Fruit fly (Drosophila melanogaster) whole organism, embryonic: Measurements from ENCODE around the gene CG33514.

Experiments
- Aef1 ChIP-seq: fragments of 200-800 bp; sonication (Bioruptor generic); IDR thresholded peaks from 3 replicates; pipeline ENCODE4 v1.3.6; 2022; ENCODE audit warnings: missing biosample characterization, missing genetic modification characterization
- Atf3 ChIP-seq: fragments of 200-800 bp; sonication (Bioruptor generic); optimal IDR thresholded peaks from 3 replicates; lab custom pipeline; 2016; ENCODE audit warnings: missing biosample characterization, missing genetic modification characterization
- CG1024 ChIP-seq: fragments of 200-800 bp; sonication (Bioruptor generic); IDR thresholded peaks from 2 replicates; pipeline ENCODE4 v1.3.6; 2022; ENCODE audit warnings: missing biosample characterization, missing genetic modification characterization
- CG10543 ChIP-seq: fragments of 200-800 bp; sonication (Bioruptor generic); optimal IDR thresholded peaks from 3 replicates; lab custom pipeline; 2017; ENCODE audit warnings: missing biosample characterization, mild to moderate bottlenecking, missing genetic modification characterization, moderate library complexity
- CG11560 ChIP-seq: fragments of 200-800 bp; sonication (Bioruptor generic); IDR thresholded peaks from 3 replicates; pipeline ENCODE4 v1.3.6; 2022; ENCODE audit warnings: missing biosample characterization, missing genetic modification characterization
- CG12219 ChIP-seq: fragments of 200-800 bp; sonication (Bioruptor generic); optimal IDR thresholded peaks from 3 replicates; lab custom pipeline; 2018; ENCODE audit warnings: missing biosample characterization, mild to moderate bottlenecking, missing genetic modification characterization
- CG17186 ChIP-seq: fragments of 200-800 bp; sonication (Bioruptor generic); optimal IDR thresholded peaks from 3 replicates; lab custom pipeline; 2017; ENCODE audit warnings: missing biosample characterization, missing genetic modification reagents, missing genetic modification characterization
- CG17568 ChIP-seq: fragments of 200-800 bp; sonication (Bioruptor generic); optimal IDR thresholded peaks from 2 replicates; lab custom pipeline; 2018; ENCODE audit warnings: missing biosample characterization, mild to moderate bottlenecking, missing genetic modification characterization, moderate library complexity
- CG17829 ChIP-seq: fragments of 200-800 bp; optimal IDR thresholded peaks from 2 replicates; lab custom pipeline; 2019; ENCODE audit warnings: missing biosample characterization, mild to moderate bottlenecking, missing genetic modification characterization, moderate library complexity
- CG18011 ChIP-seq: fragments of 200-800 bp; sonication (Bioruptor generic); optimal IDR thresholded peaks from 2 replicates; lab custom pipeline; 2017; ENCODE audit warnings: missing biosample characterization, missing genetic modification characterization, mild to moderate bottlenecking, moderate library complexity, missing genotype
- CG18599 ChIP-seq: fragments of 200-800 bp; sonication (Bioruptor generic); optimal IDR thresholded peaks from 3 replicates; lab custom pipeline; 2017; ENCODE audit warnings: missing biosample characterization, missing genetic modification characterization, mild to moderate bottlenecking, moderate library complexity, missing genetic modification reagents
- CG32532 ChIP-seq: fragments of 200-800 bp; sonication (Bioruptor generic); IDR thresholded peaks from 2 replicates; pipeline ENCODE4 v1.3.6; 2022; ENCODE audit warnings: missing biosample characterization, missing genetic modification characterization
- CG3838 ChIP-seq: fragments of 200-800 bp; sonication (Bioruptor generic); optimal IDR thresholded peaks from 3 replicates; lab custom pipeline; 2016; ENCODE audit warnings: missing biosample characterization, missing genetic modification characterization
- CG6254 ChIP-seq: fragments of 200-800 bp; sonication (Bioruptor generic); optimal IDR thresholded peaks from 3 replicates; lab custom pipeline; 2017; ENCODE audit warnings: mild to moderate bottlenecking, missing biosample characterization, missing genetic modification reagents, missing genetic modification characterization
- CG7839 ChIP-seq: fragments of 200-800 bp; sonication (Bioruptor generic); optimal IDR thresholded peaks from 3 replicates; lab custom pipeline; 2018; ENCODE audit warnings: missing biosample characterization, mild to moderate bottlenecking, missing genetic modification characterization, moderate library complexity
- CG9437 ChIP-seq: fragments of 200-800 bp; sonication (Bioruptor generic); optimal IDR thresholded peaks from 2 replicates; lab custom pipeline; 2018; ENCODE audit warnings: missing biosample characterization, mild to moderate bottlenecking, missing genetic modification characterization
- Camta ChIP-seq: fragments of 200-800 bp; sonication (Bioruptor generic); optimal IDR thresholded peaks from 2 replicates; lab custom pipeline; 2016; ENCODE audit warnings: missing biosample characterization, missing genetic modification characterization
- CrebB ChIP-seq: fragments of 200-800 bp; sonication (Bioruptor generic); optimal IDR thresholded peaks from 3 replicates; lab custom pipeline; 2018; ENCODE audit warnings: missing biosample characterization, mild to moderate bottlenecking, missing genetic modification characterization
- D19A ChIP-seq: fragments of 200-800 bp; optimal IDR thresholded peaks from 3 replicates; lab custom pipeline; 2019; ENCODE audit warnings: missing biosample characterization, mild to moderate bottlenecking, missing genetic modification characterization, moderate library complexity
- Dek ChIP-seq: fragments of 200-800 bp; sonication (Bioruptor generic); optimal IDR thresholded peaks from 3 replicates; lab custom pipeline; 2019; ENCODE audit warnings: missing biosample characterization, mild to moderate bottlenecking, missing genetic modification characterization, moderate library complexity
- HHEX ChIP-seq: fragments of 200-800 bp; sonication (Bioruptor generic); optimal IDR thresholded peaks from 3 replicates; lab custom pipeline; 2017; ENCODE audit warnings: missing biosample characterization, mild to moderate bottlenecking, missing genetic modification characterization, missing genetic modification reagents
- HLH4C ChIP-seq: fragments of 200-800 bp; sonication (Bioruptor generic); IDR thresholded peaks from 3 replicates; pipeline ENCODE4 v1.3.6; 2022; ENCODE audit warnings: missing biosample characterization, missing genetic modification characterization; ENCODE audit not compliant: partially characterized antibody
- HmgD ChIP-seq: fragments of 200-800 bp; sonication (Bioruptor generic); optimal IDR thresholded peaks from 3 replicates; lab custom pipeline; 2016; ENCODE audit warnings: missing biosample characterization, missing genetic modification characterization
- Lhr ChIP-seq: fragments of 200-800 bp; sonication (Bioruptor generic); optimal IDR thresholded peaks from 3 replicates; lab custom pipeline; 2017; ENCODE audit warnings: mild to moderate bottlenecking, missing biosample characterization, missing genetic modification reagents, missing genetic modification characterization
- Lpt ChIP-seq: fragments of >200 bp; optimal IDR thresholded peaks from 2 replicates; lab custom pipeline; 2018; ENCODE audit warnings: missing biosample characterization, missing genetic modification characterization
- Nf-YB ChIP-seq: fragments of 200-800 bp; sonication (Bioruptor generic); optimal IDR thresholded peaks from 3 replicates; lab custom pipeline; 2019; ENCODE audit warnings: missing biosample characterization, mild to moderate bottlenecking, missing genetic modification characterization, moderate library complexity
- Oli ChIP-seq: fragments of 200-800 bp; sonication (Bioruptor generic); optimal IDR thresholded peaks from 2 replicates; lab custom pipeline; 2018; ENCODE audit warnings: missing biosample characterization, mild to moderate bottlenecking, missing genetic modification characterization, moderate library complexity
- Opbp ChIP-seq: fragments of 200-800 bp; sonication (Bioruptor generic); IDR thresholded peaks from 3 replicates; pipeline ENCODE4 v1.3.6; 2022; ENCODE audit warnings: missing biosample characterization, missing genetic modification characterization; ENCODE audit not compliant: partially characterized antibody
- Pdp1 ChIP-seq, 2 experiments: fragments of 200-800 bp; sonication (Bioruptor generic); optimal IDR thresholded peaks; 3 replicates each; lab custom pipeline; 2016; ENCODE audit warnings: missing biosample characterization in 2 of 2, missing genetic modification characterization in 2 of 2, mild to moderate bottlenecking in 1 of 2, moderate library complexity in 1 of 2
- Six4 ChIP-seq: fragments of 200-800 bp; sonication (Bioruptor generic); optimal IDR thresholded peaks from 2 replicates; lab custom pipeline; 2016; ENCODE audit warnings: missing biosample characterization, missing genetic modification characterization
- Sry-β ChIP-seq: fragments of 200-800 bp; sonication (Bioruptor generic); optimal IDR thresholded peaks from 2 replicates; lab custom pipeline; 2018; ENCODE audit warnings: missing biosample characterization, mild to moderate bottlenecking, missing genetic modification characterization, moderate library complexity
- Trl ChIP-seq, 3 experiments: fragments of >200 bp in 2 of 3; fragments of 200-800 bp in 1 of 3; sonication (Bioruptor generic) in 1 of 3; optimal IDR thresholded peaks; 2 replicates in 1 of 3; 3 replicates in 2 of 3; lab custom pipeline; 2016 to 2017; ENCODE audit warnings: missing biosample characterization in 1 of 3, missing genetic modification characterization in 1 of 3
- al ChIP-seq: fragments of 200-800 bp; sonication (Bioruptor generic); IDR thresholded peaks from 2 replicates; pipeline ENCODE4 v1.3.6; 2022; ENCODE audit warnings: missing biosample characterization, missing genetic modification characterization
- cas ChIP-seq: fragments of 200-800 bp; sonication (Bioruptor generic); IDR thresholded peaks from 2 replicates; pipeline ENCODE4 v1.3.6; 2022; ENCODE audit warnings: missing biosample characterization, missing genetic modification characterization
- dm ChIP-seq: fragments of 200-800 bp; sonication (Bioruptor generic); optimal IDR thresholded peaks from 3 replicates; lab custom pipeline; 2016; ENCODE audit warnings: missing biosample characterization, missing genetic modification characterization
- gcm ChIP-seq: fragments of 200-800 bp; sonication (Bioruptor generic); optimal IDR thresholded peaks from 2 replicates; lab custom pipeline; 2019; ENCODE audit warnings: missing biosample characterization, mild to moderate bottlenecking, missing genetic modification characterization, moderate library complexity
- gsb ChIP-seq: fragments of 200-800 bp; sonication (Bioruptor generic); IDR thresholded peaks from 2 replicates; pipeline ENCODE4 v1.3.6; 2022; ENCODE audit warnings: missing biosample characterization, missing genetic modification characterization
- hth ChIP-seq: fragments of >200 bp; optimal IDR thresholded peaks from 2 replicates; lab custom pipeline; 2017; ENCODE audit warnings: inconsistent platforms
- lab ChIP-seq: fragments of 200-800 bp; sonication (Bioruptor generic); optimal IDR thresholded peaks from 3 replicates; lab custom pipeline; 2017; ENCODE audit warnings: missing biosample characterization, missing genetic modification characterization, mild to moderate bottlenecking, moderate library complexity, missing genetic modification reagents
- lilli ChIP-seq: fragments of 200-800 bp; sonication (Bioruptor generic); optimal IDR thresholded peaks from 3 replicates; lab custom pipeline; 2016; ENCODE audit warnings: missing biosample characterization, missing genetic modification characterization
- nerfin-2 ChIP-seq: fragments of 200-800 bp; sonication (Bioruptor generic); IDR thresholded peaks from 2 replicates; pipeline ENCODE4 v1.3.6; 2022; ENCODE audit warnings: missing biosample characterization, missing genetic modification characterization; ENCODE audit not compliant: partially characterized antibody
- onecut ChIP-seq: fragments of 200-800 bp; sonication (Bioruptor generic); IDR thresholded peaks from 2 replicates; pipeline ENCODE4 v1.3.6; 2022; ENCODE audit warnings: missing biosample characterization, missing genetic modification characterization
- pros ChIP-seq: fragments of 200-800 bp; sonication (Bioruptor generic); optimal IDR thresholded peaks from 3 replicates; lab custom pipeline; 2019; ENCODE audit warnings: missing biosample characterization, mild to moderate bottlenecking, missing genetic modification characterization, moderate library complexity
- psq ChIP-seq: fragments of 200-800 bp; sonication (Bioruptor generic); optimal IDR thresholded peaks from 2 replicates; lab custom pipeline; 2017; ENCODE audit warnings: missing biosample characterization, missing genetic modification characterization
- sens ChIP-seq: fragments of 200-800 bp; sonication (Bioruptor generic); peaks from one replicate; lab custom pipeline; 2016; ENCODE audit warnings: missing biosample characterization, missing genetic modification characterization
- sisA ChIP-seq: fragments of 200-800 bp; sonication (Bioruptor generic); IDR thresholded peaks from 2 replicates; pipeline ENCODE4 v1.3.6; 2022; ENCODE audit warnings: missing biosample characterization, missing genetic modification characterization
- slou ChIP-seq: fragments of 200-800 bp; sonication (Bioruptor generic); optimal IDR thresholded peaks from 3 replicates; lab custom pipeline; 2016; ENCODE audit warnings: missing biosample characterization, missing genetic modification characterization
- stwl ChIP-seq: fragments of 200-800 bp; sonication (Bioruptor generic); optimal IDR thresholded peaks from 3 replicates; lab custom pipeline; 2018; ENCODE audit warnings: missing biosample characterization, mild to moderate bottlenecking, missing genetic modification characterization, moderate library complexity
- tgo ChIP-seq: fragments of 200-800 bp; sonication (Bioruptor generic); IDR thresholded peaks from 3 replicates; pipeline ENCODE4 v1.3.6; 2022; ENCODE audit warnings: missing biosample characterization, missing genetic modification characterization
- tin ChIP-seq: fragments of 200-800 bp; sonication (Bioruptor generic); optimal IDR thresholded peaks from 3 replicates; lab custom pipeline; 2016; ENCODE audit warnings: missing biosample characterization, missing genetic modification characterization
- vfl ChIP-seq: fragments of 200-800 bp; sonication (Bioruptor generic); optimal IDR thresholded peaks from 2 replicates; lab custom pipeline; 2016; ENCODE audit warnings: missing biosample characterization, missing genetic modification characterization

The CG33514 gene

DNA sequence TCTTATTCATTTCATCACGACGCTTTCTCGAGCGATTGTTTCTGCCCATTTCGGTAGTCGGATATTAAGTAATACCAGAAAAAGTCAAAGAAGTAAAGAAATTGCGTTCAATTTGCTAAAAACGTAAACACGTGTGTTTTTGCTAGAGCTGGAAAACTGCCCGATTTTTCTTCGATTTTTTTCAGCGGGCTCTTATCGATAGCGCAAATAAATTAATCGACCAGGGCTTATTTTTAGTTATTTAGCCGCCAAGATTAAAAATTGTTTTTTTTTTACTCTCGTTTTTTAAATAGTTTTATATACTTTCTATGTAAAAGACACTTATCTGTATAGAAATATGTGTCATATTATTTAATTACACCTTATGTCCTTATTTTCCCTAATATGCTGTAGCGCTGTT is 40.7 kb downstream of the CG33514 start, which contains the start of gene CG15019 (continued):
- no peak for TF ChIP-seq CG7839 (tag; lab: Kevin White, UChicago)
- no peak for TF ChIP-seq HmgD
- no peak for TF ChIP-seq gsb (GFP tag; lab: Robert Waterston, UW)
- no peak for TF ChIP-seq CG11560 (tag; lab: Robert Waterston, UW)
- TF ChIP-seq Sry-β (GFP tag; lab: Kevin White, UChicago), result no peak
- TF ChIP-seq gcm, result no peak
- TF ChIP-seq tgo (GFP tag; lab: Robert Waterston, UW), result no peak
- no peak for TF ChIP-seq Camta (GFP tag; lab: Kevin White, UChicago)
- no peak for TF ChIP-seq lab (GFP tag; lab: Kevin White, UChicago)
- TF ChIP-seq Atf3 (GFP tag; lab: Kevin White, UChicago), result no peak
- TF ChIP-seq Pdp1 (GFP tag; optimal IDR thresholded peaks at IDR 0.05; lab: Kevin White, UChicago), result peak in 1 of 2 experiments; percentile 6
- TF ChIP-seq al (GFP tag; lab: Robert Waterston, UW), result no peak
- no peak for TF ChIP-seq CG3838
- no peak for TF ChIP-seq hth (lab: Kevin White, UChicago)
- peak; percentile 70 for TF ChIP-seq HLH4C (GFP tag; lab: Robert Waterston, UW)
- no peak for TF ChIP-seq onecut (GFP tag; lab: Robert Waterston, UW)
- TF ChIP-seq CG18599 (GFP tag; lab: Kevin White, UChicago), result no peak
- TF ChIP-seq Opbp (GFP tag; lab: Robert Waterston, UW), result peak; percentile 79
- no peak for TF ChIP-seq Dek
- TF ChIP-seq CG12219 (GFP tag; lab: Kevin White, UChicago), result no peak
- no peak for TF ChIP-seq Oli (tag; lab: Kevin White, UChicago)
- no peak for TF ChIP-seq CrebB (tag; lab: Kevin White, UChicago)
- TF ChIP-seq Trl (optimal IDR thresholded peaks at IDR 0.05; lab: Kevin White, UChicago), result no peak
- no peak for TF ChIP-seq Trl (GFP tag; optimal IDR thresholded peaks at IDR 0.05; lab: Kevin White, UChicago)
- TF ChIP-seq Aef1 (GFP tag; lab: Robert Waterston, UW), result no peak
- TF ChIP-seq HHEX (GFP tag; lab: Kevin White, UChicago), result no peak
- no peak for TF ChIP-seq CG1024 (GFP tag; lab: Robert Waterston, UW)
- no peak for TF ChIP-seq sens
- TF ChIP-seq Lpt (GFP tag; lab: Kevin White, UChicago), result no peak
- no peak for TF ChIP-seq Lhr (GFP tag; lab: Kevin White, UChicago)
- no peak for TF ChIP-seq slou
- no peak for TF ChIP-seq CG6254 (GFP tag; lab: Kevin White, UChicago)
- TF ChIP-seq CG17829 (tag; lab: Kevin White, UChicago), result no peak
- TF ChIP-seq cas (GFP tag; lab: Robert Waterston, UW), result no peak
- TF ChIP-seq CG18011, result no peak
- 0 out of 2 replicates have a peak, but pooled peaks have one; percentile 25 for TF ChIP-seq CG32532 (GFP tag; lab: Robert Waterston, UW)
- TF ChIP-seq Six4 (GFP tag; lab: Kevin White, UChicago), result no peak
- TF ChIP-seq nerfin-2 (GFP tag; lab: Robert Waterston, UW), result 0 out of 2 replicates have a peak, but pooled peaks have one; percentile 51
- TF ChIP-seq D19A (tag; lab: Kevin White, UChicago), result no peak
- TF ChIP-seq vfl, result no peak
- no peak for TF ChIP-seq sisA (GFP tag; lab: Robert Waterston, UW)
- TF ChIP-seq lilli (GFP tag; lab: Kevin White, UChicago), result no peak
- no peak for TF ChIP-seq CG17186 (GFP tag; lab: Kevin White, UChicago)
- peak; percentile 8 for TF ChIP-seq stwl
- TF ChIP-seq CG10543 (GFP tag; lab: Kevin White, UChicago), result no peak
- no peak for TF ChIP-seq CG9437 (GFP tag; lab: Kevin White, UChicago)
- no peak for TF ChIP-seq CG17568 (GFP tag; lab: Kevin White, UChicago)
- no peak for TF ChIP-seq tin
- no peak for TF ChIP-seq pros (GFP tag; lab: Kevin White, UChicago)
- TF ChIP-seq Nf-YB, result no peak
- peak; percentile 97 for TF ChIP-seq dm (GFP tag; lab: Kevin White, UChicago)
- no peak for TF ChIP-seq psq
